Worm (Caenorhabditis elegans): ENCODE results near the gene str-190.

The str-190 gene

ce11 chrV:7478404-7478803, at the start of gene str-190:
Gene str-190 (minus strand): TSS chrV:7478504.
- TF ChIP-seq pqm-1 (tag; optimal IDR thresholded peaks at IDR 0.05) (no peak), T26A8.4 (GFP tag; IDR thresholded peaks at IDR 0.05) (no peak), nhr-28 (tag; optimal IDR thresholded peaks at IDR 0.05) (no peak)

ce11 chrV:7527153-7527552, 48.8 kb upstream of the str-190 start, which contains the start of gene C54F6.17:
Gene C54F6.17 (plus strand): TSS chrV:7527453.
- TF ChIP-seq zag-1 (tag; optimal IDR thresholded peaks at IDR 0.05) (no peak), nhr-76 (tag; optimal IDR thresholded peaks at IDR 0.05) (no peak), ceh-32 (tag; optimal IDR thresholded peaks at IDR 0.05; ENCODE audit: poor library complexity) (no peak), hmg-1.1 (GFP tag; IDR thresholded peaks at IDR 0.05) (no peak), dmd-9 (GFP tag; IDR thresholded peaks at IDR 0.05) (no peak)

ce11 chrV:7525695-7526094, 47.4 kb upstream of the str-190 start, which contains the start of gene C54F6.18:
Gene C54F6.18 (plus strand): TSS chrV:7525995.
- TF ChIP-seq hmg-1.1 (GFP tag; IDR thresholded peaks at IDR 0.05) (no peak), ztf-11 (tag; optimal IDR thresholded peaks at IDR 0.05) (no peak), aly-2 (tag; optimal IDR thresholded peaks at IDR 0.05) (no peak), tag-97 (GFP tag; IDR thresholded peaks at IDR 0.05) (no peak), nhr-10 (tag; optimal IDR thresholded peaks at IDR 0.05) (no peak), ceh-44 (GFP tag; IDR thresholded peaks at IDR 0.05) (no peak), set-16 (GFP tag; IDR thresholded peaks at IDR 0.05) (no peak), dmd-8 (GFP tag; IDR thresholded peaks at IDR 0.05) (no peak), php-3 (GFP tag; IDR thresholded peaks at IDR 0.05) (no peak), unc-62 (GFP tag; optimal IDR thresholded peaks at IDR 0.05 in 1 of 2) (no peak), unc-62 (tag; optimal IDR thresholded peaks at IDR 0.05) (no peak), nhr-76 (tag; optimal IDR thresholded peaks at IDR 0.05) (no peak), ztf-7 (tag; optimal IDR thresholded peaks at IDR 0.05) (no peak), saeg-2 (GFP tag; IDR thresholded peaks at IDR 0.05) (no peak), dpl-1 (GFP tag; optimal IDR thresholded peaks at IDR 0.05) (no peak), lin-15B (tag; optimal IDR thresholded peaks at IDR 0.05) (no peak), nhr-28 (tag; optimal IDR thresholded peaks at IDR 0.05) (no peak)

- no peak for TF ChIP-seq D1046.2 (GFP tag; IDR thresholded peaks at IDR 0.05)
- no peak for TF ChIP-seq daf-8 (GFP tag; IDR thresholded peaks at IDR 0.05)
- TF ChIP-seq F44E2.7 (GFP tag; IDR thresholded peaks at IDR 0.05), result no peak
- TF ChIP-seq nhr-41 (GFP tag; IDR thresholded peaks at IDR 0.05), result no peak
- no peak for TF ChIP-seq Y5F2A.4 (GFP tag; optimal IDR thresholded peaks at IDR 0.05)
- TF ChIP-seq lin-29 (GFP tag; IDR thresholded peaks at IDR 0.05), result no peak
- no peak for TF ChIP-seq R02D3.7 (tag; optimal IDR thresholded peaks at IDR 0.05)
- TF ChIP-seq dve-1 (tag; optimal IDR thresholded peaks at IDR 0.05; ENCODE audit: insufficient read depth), result no peak
- TF ChIP-seq T26A8.4 (GFP tag; IDR thresholded peaks at IDR 0.05), result no peak
- TF ChIP-seq dmd-9 (GFP tag; IDR thresholded peaks at IDR 0.05), result no peak
- no peak for TF ChIP-seq fkh-10 (GFP tag; optimal IDR thresholded peaks at IDR 0.05)
These were observed 46.1 kb upstream of the str-190 start, which contains the start of gene C54F6.20 for ce11 chrV:7524447-7524846. Gene C54F6.20 (plus strand): TSS chrV:7524747.

ce11 chrV:7523392-7523791, 45.1 kb upstream of the str-190 start, which contains the start of gene C54F6.6:
Gene C54F6.6 (plus strand): TSS chrV:7523692.
- TF ChIP-seq ztf-7 (tag; optimal IDR thresholded peaks at IDR 0.05), result no peak
- no peak for TF ChIP-seq skn-1 (tag; optimal IDR thresholded peaks at IDR 0.05)
- no peak for TF ChIP-seq unc-130 (GFP tag; optimal IDR thresholded peaks at IDR 0.05)
- no peak for TF ChIP-seq ztf-11 (tag; optimal IDR thresholded peaks at IDR 0.05)
- TF ChIP-seq ces-1 (GFP tag; optimal IDR thresholded peaks at IDR 0.05), result no peak

- no peak for TF ChIP-seq Y48G9A.11 (GFP tag; IDR thresholded peaks at IDR 0.05)
- TF ChIP-seq ceh-62 (tag; optimal IDR thresholded peaks at IDR 0.05), result no peak
- TF ChIP-seq fkh-10 (GFP tag; optimal IDR thresholded peaks at IDR 0.05), result no peak
- no peak for TF ChIP-seq lin-15B (tag; optimal IDR thresholded peaks at IDR 0.05)
These were observed 44.0 kb upstream of the str-190 start, which contains the start of gene C54F6.15 for ce11 chrV:7522279-7522678. Gene C54F6.15 (minus strand): TSS chrV:7522379.

All from whole organism, L4 larva.